Worm (Caenorhabditis elegans) whole organism, L4 larva: ENCODE results near the gene lnkn-1.
A peak's percentile ranks its signal among the peaks of the same experiment; 100 is the strongest.

Experiments used
- D1046.2 ChIP-seq: fragments of 200-800 bp; sonication (Bioruptor generic); IDR thresholded peaks from 2 replicates; pipeline ENCODE4 v1.3.6; 2022; ENCODE audit warnings: missing genetic modification characterization, missing compliant biosample characterization
- F37D6.2 ChIP-seq: sonication (generic microtip); optimal IDR thresholded peaks from 2 replicates; lab custom pipeline; 2016; ENCODE audit warnings: mild to moderate bottlenecking, missing genetic modification characterization, missing compliant biosample characterization
- F44E2.7 ChIP-seq: fragments of 200-800 bp; sonication (Bioruptor generic); IDR thresholded peaks from 2 replicates; pipeline ENCODE4 v2.1.2; 2022; ENCODE audit warnings: missing genetic modification characterization, missing compliant biosample characterization
- T26A8.4 ChIP-seq: fragments of 200-800 bp; sonication (Bioruptor generic); IDR thresholded peaks from 2 replicates; pipeline ENCODE4 v1.3.6; 2022; ENCODE audit warnings: missing genetic modification characterization, missing compliant biosample characterization
- Y105C5A.15 ChIP-seq: fragments of 200-800 bp; sonication (Bioruptor generic); IDR thresholded peaks from 2 replicates; pipeline ENCODE4 v1.3.6; 2022; ENCODE audit warnings: missing genetic modification characterization, missing compliant biosample characterization
- Y5F2A.4 ChIP-seq: fragments of 200-800 bp; sonication (Bioruptor generic); optimal IDR thresholded peaks from 2 replicates; lab custom pipeline; 2018; ENCODE audit warnings: mild to moderate bottlenecking, missing genetic modification characterization, missing compliant biosample characterization
- ZK546.5 ChIP-seq, 2 experiments: sonication (generic microtip); optimal IDR thresholded peaks; 2 replicates each; lab custom pipeline; 2017; ENCODE audit warnings: missing biosample characterization in 2 of 2, missing genetic modification characterization in 2 of 2
- aha-1 ChIP-seq: fragments of 150-350 bp; peaks from one replicate; lab custom pipeline; 2014; ENCODE audit warnings: missing biosample characterization, missing genetic modification characterization
- ceh-20 ChIP-seq: fragments of 200-800 bp; sonication (Bioruptor generic); IDR thresholded peaks from 2 replicates; pipeline ENCODE4 v1.3.6; 2022; ENCODE audit warnings: missing genetic modification reagents, missing genetic modification characterization, missing compliant biosample characterization
- ceh-28 ChIP-seq: fragments of 150-350 bp; optimal IDR thresholded peaks from 2 replicates; lab custom pipeline; 2014; ENCODE audit warnings: missing biosample characterization, missing genetic modification reagents, missing genetic modification characterization
- ceh-32 ChIP-seq: sonication (generic microtip); optimal IDR thresholded peaks from 2 replicates; lab custom pipeline; 2016; ENCODE audit warnings: mild to moderate bottlenecking, missing genetic modification characterization, missing compliant biosample characterization; ENCODE audit not compliant: poor library complexity
- daf-16 ChIP-seq, 3 experiments: sonication (generic microtip); optimal IDR thresholded peaks; 2 replicates each; lab custom pipeline; 2016 to 2017; ENCODE audit warnings: missing genetic modification characterization in 3 of 3, missing genetic modification reagents in 3 of 3, mild to moderate bottlenecking in 2 of 3, missing compliant biosample characterization in 2 of 3, missing biosample characterization in 1 of 3, moderate library complexity in 1 of 3
- dmd-8 ChIP-seq: fragments of 200-800 bp; sonication (Bioruptor generic); IDR thresholded peaks from 2 replicates; pipeline ENCODE4 v1.3.6; 2022; ENCODE audit warnings: missing genetic modification characterization, missing compliant biosample characterization
- dpl-1 ChIP-seq: fragments of 150-350 bp; optimal IDR thresholded peaks from 2 replicates; lab custom pipeline; 2014; ENCODE audit warnings: missing biosample characterization, missing genetic modification reagents, missing genetic modification characterization
- dve-1 ChIP-seq: sonication (generic microtip); optimal IDR thresholded peaks from 2 replicates; lab custom pipeline; 2017; ENCODE audit warnings: antibody characterized with exemption, mild to moderate bottlenecking, missing genetic modification characterization, missing compliant biosample characterization; ENCODE audit not compliant: insufficient read depth
- egl-43 ChIP-seq: fragments of 200-800 bp; sonication (Bioruptor generic); IDR thresholded peaks from 2 replicates; pipeline ENCODE4 v1.3.6; 2022; ENCODE audit warnings: missing genetic modification reagents, missing genetic modification characterization, missing compliant biosample characterization
- fkh-10 ChIP-seq: fragments of 150-350 bp; optimal IDR thresholded peaks from 2 replicates; lab custom pipeline; 2014; ENCODE audit warnings: missing biosample characterization, missing genetic modification reagents, missing genetic modification characterization
- fos-1 ChIP-seq: fragments of 150-350 bp; optimal IDR thresholded peaks from 2 replicates; lab custom pipeline; 2014; ENCODE audit warnings: missing biosample characterization, missing genetic modification characterization
- hif-1 ChIP-seq, 2 experiments: sonication (generic microtip); optimal IDR thresholded peaks; 2 replicates each; lab custom pipeline; 2016 to 2017; ENCODE audit warnings: missing compliant biosample characterization in 2 of 2, missing genetic modification characterization in 2 of 2, missing genetic modification reagents in 2 of 2, missing genotype in 2 of 2, mild to moderate bottlenecking in 1 of 2
- hlh-30 ChIP-seq: sonication (generic microtip); optimal IDR thresholded peaks from 2 replicates; lab custom pipeline; 2017; ENCODE audit warnings: antibody characterized with exemption, mild to moderate bottlenecking, missing genetic modification characterization, missing compliant biosample characterization; ENCODE audit not compliant: insufficient read depth
- jun-1 ChIP-seq: fragments of 150-350 bp; optimal IDR thresholded peaks from 2 replicates; lab custom pipeline; 2014; ENCODE audit warnings: missing biosample characterization, missing genetic modification reagents, missing genetic modification characterization
- lin-1 ChIP-seq: fragments of 200-800 bp; sonication (Bioruptor generic); IDR thresholded peaks from 2 replicates; pipeline ENCODE4 v1.3.6; 2022; ENCODE audit warnings: missing genetic modification reagents, missing genetic modification characterization, missing compliant biosample characterization
- lin-29 ChIP-seq: fragments of 200-800 bp; sonication (Bioruptor generic); IDR thresholded peaks from 2 replicates; pipeline ENCODE4 v1.3.6; 2022; ENCODE audit warnings: missing genetic modification reagents, missing genetic modification characterization, missing compliant biosample characterization
- lin-38 ChIP-seq: fragments of 200-800 bp; sonication (Bioruptor generic); IDR thresholded peaks from 2 replicates; pipeline ENCODE4 v1.3.6; 2022; ENCODE audit warnings: missing genetic modification reagents, missing genetic modification characterization, missing compliant biosample characterization
- lir-3 ChIP-seq: sonication (generic microtip); optimal IDR thresholded peaks from 2 replicates; lab custom pipeline; 2016; ENCODE audit warnings: mild to moderate bottlenecking, missing genetic modification characterization, missing compliant biosample characterization
- lsy-2 ChIP-seq, 2 experiments: fragments of 150-350 bp in 1 of 2; sonication (generic microtip) in 1 of 2; optimal IDR thresholded peaks; 2 replicates each; lab custom pipeline; 2014 to 2017; ENCODE audit warnings: missing biosample characterization in 2 of 2, missing genetic modification characterization in 2 of 2
- madf-5 ChIP-seq, 2 experiments: fragments of 200-800 bp; sonication (Bioruptor generic); IDR thresholded peaks; 2 replicates each; pipeline ENCODE4 v1.3.6; 2022; ENCODE audit warnings: missing compliant biosample characterization in 2 of 2, missing genetic modification characterization in 2 of 2
- mep-1 ChIP-seq: fragments of 150-350 bp; sonication (generic microtip); optimal IDR thresholded peaks from 3 replicates; lab custom pipeline; 2014; ENCODE audit warnings: missing biosample characterization, missing genetic modification characterization
- mxl-2 ChIP-seq: fragments of 200-800 bp; sonication (Bioruptor generic); conservative IDR thresholded peaks from 2 replicates; pipeline ENCODE4 v1.3.6; 2022; ENCODE audit warnings: missing genetic modification reagents, missing genetic modification characterization, missing compliant biosample characterization
- mxl-3 ChIP-seq: fragments of 200-800 bp; sonication (Bioruptor generic); optimal IDR thresholded peaks from 2 replicates; lab custom pipeline; 2018; ENCODE audit warnings: mild to moderate bottlenecking, missing genetic modification characterization, missing compliant biosample characterization
- nhr-28 ChIP-seq: fragments of 150-350 bp; optimal IDR thresholded peaks from 2 replicates; lab custom pipeline; 2014; ENCODE audit warnings: missing biosample characterization, missing genetic modification characterization
- nhr-41 ChIP-seq: fragments of 200-800 bp; sonication (Bioruptor generic); IDR thresholded peaks from 2 replicates; pipeline ENCODE4 v1.3.6; 2022; ENCODE audit warnings: missing genetic modification reagents, missing genetic modification characterization, missing compliant biosample characterization
- nhr-42 ChIP-seq: fragments of 200-800 bp; sonication (Bioruptor generic); IDR thresholded peaks from 2 replicates; pipeline ENCODE4 v1.3.6; 2022; ENCODE audit warnings: missing genetic modification characterization, missing compliant biosample characterization
- nhr-48 ChIP-seq: sonication (generic microtip); optimal IDR thresholded peaks from 2 replicates; lab custom pipeline; 2016; ENCODE audit warnings: mild to moderate bottlenecking, missing genetic modification characterization, missing compliant biosample characterization
- nhr-76 ChIP-seq: fragments of 150-350 bp; optimal IDR thresholded peaks from 2 replicates; lab custom pipeline; 2014; ENCODE audit warnings: missing biosample characterization, missing genetic modification characterization
- nhr-77 ChIP-seq: fragments of 150-350 bp; optimal IDR thresholded peaks from 2 replicates; lab custom pipeline; 2014; ENCODE audit warnings: missing biosample characterization, missing genetic modification characterization
- pqm-1 ChIP-seq: sonication (generic microtip); optimal IDR thresholded peaks from 2 replicates; lab custom pipeline; 2017; ENCODE audit warnings: missing biosample characterization, missing genetic modification characterization
- spr-1 ChIP-seq: sonication (generic microtip); optimal IDR thresholded peaks from 2 replicates; lab custom pipeline; 2016; ENCODE audit warnings: mild to moderate bottlenecking, missing genetic modification characterization, missing compliant biosample characterization
- spr-3 ChIP-seq: fragments of 200-800 bp; sonication (Bioruptor generic); optimal IDR thresholded peaks from 2 replicates; lab custom pipeline; 2018; ENCODE audit warnings: mild to moderate bottlenecking, missing genetic modification characterization, missing compliant biosample characterization
- tag-97 ChIP-seq: fragments of 200-800 bp; sonication (Bioruptor generic); IDR thresholded peaks from 2 replicates; pipeline ENCODE4 v1.3.6; 2022; ENCODE audit warnings: missing genetic modification characterization, missing compliant biosample characterization
- unc-130 ChIP-seq: sonication (generic microtip); optimal IDR thresholded peaks from 2 replicates; lab custom pipeline; 2016; ENCODE audit warnings: missing genetic modification reagents, missing genetic modification characterization, missing compliant biosample characterization
- unc-62 ChIP-seq, 3 experiments: fragments of 150-350 bp in 1 of 3; sonication (generic microtip); optimal IDR thresholded peaks in 2 of 3; peaks in 1 of 3; 1 replicate in 1 of 3; 2 replicates in 2 of 3; lab custom pipeline; 2014 to 2017; ENCODE audit warnings: missing biosample characterization in 3 of 3, missing genetic modification characterization in 3 of 3, missing genetic modification reagents in 3 of 3, missing genotype in 1 of 3
- zfp-2 ChIP-seq: sonication (generic microtip); optimal IDR thresholded peaks from 2 replicates; lab custom pipeline; 2016; ENCODE audit warnings: mild to moderate bottlenecking, missing genetic modification characterization, missing compliant biosample characterization
- zip-2 ChIP-seq: fragments of 150-350 bp; optimal IDR thresholded peaks from 2 replicates; lab custom pipeline; 2014; ENCODE audit warnings: missing biosample characterization, missing genetic modification characterization

lnkn-1 gene

ce11 chrIII:8847722-8848121, 42.3 kb upstream of the lnkn-1 start (continued):
- no peak for TF ChIP-seq nhr-77 (tag; lab: Kevin White, UChicago)
- TF ChIP-seq aha-1 (tag; lab: Kevin White, UChicago), result no peak
- TF ChIP-seq egl-43 (GFP tag; lab: Robert Waterston, UW), result no peak
- peak; percentile 74 for TF ChIP-seq dpl-1 (GFP tag; lab: Kevin White, UChicago)
- no peak for TF ChIP-seq nhr-76 (tag; lab: Kevin White, UChicago)
- TF ChIP-seq mxl-2 (GFP tag; lab: Robert Waterston, UW), result no peak
- no peak for TF ChIP-seq nhr-42 (GFP tag; lab: Robert Waterston, UW)
- peak in 1 of 2 experiments; percentile 82 for TF ChIP-seq lsy-2 (tag; optimal IDR thresholded peaks at IDR 0.05; lab: Kevin White, UChicago)
- TF ChIP-seq spr-1, result no peak
- no peak for TF ChIP-seq nhr-48 (tag; lab: Kevin White, UChicago)
- TF ChIP-seq Y5F2A.4 (GFP tag; lab: Kevin White, UChicago), result no peak
- peak; percentile 34 for TF ChIP-seq nhr-28
- TF ChIP-seq spr-3 (GFP tag; lab: Kevin White, UChicago), result no peak
- TF ChIP-seq lin-38, result peak; percentile 95
- TF ChIP-seq madf-5 (GFP tag; IDR thresholded peaks at IDR 0.05; lab: Robert Waterston, UW), result no peak
- peak; percentile 35 for TF ChIP-seq hlh-30 (tag; lab: Kevin White, UChicago)
- no peak for TF ChIP-seq ceh-20 (GFP tag; lab: Robert Waterston, UW)
- no peak for TF ChIP-seq F37D6.2 (tag; lab: Kevin White, UChicago)
- no peak for TF ChIP-seq ceh-32 (tag; lab: Kevin White, UChicago)
- no peak for TF ChIP-seq mxl-3
- no peak for TF ChIP-seq lir-3 (tag; lab: Kevin White, UChicago)
- TF ChIP-seq dve-1 (tag; lab: Kevin White, UChicago), result peak; percentile 38
- no peak for TF ChIP-seq unc-130
- no peak for TF ChIP-seq F44E2.7
- no peak for TF ChIP-seq D1046.2
- TF ChIP-seq jun-1, result no peak
- TF ChIP-seq nhr-41, result no peak
- no peak for TF ChIP-seq lin-29 (GFP tag; lab: Robert Waterston, UW)
- TF ChIP-seq ZK546.5 (tag; optimal IDR thresholded peaks at IDR 0.05; lab: Kevin White, UChicago), result no peak
- TF ChIP-seq fkh-10, result no peak
- TF ChIP-seq ceh-28 (tag; lab: Kevin White, UChicago), result no peak
- no peak for TF ChIP-seq hif-1 (tag; optimal IDR thresholded peaks at IDR 0.05; lab: Kevin White, UChicago)
- no peak for TF ChIP-seq lin-1
- TF ChIP-seq dmd-8 (GFP tag; lab: Robert Waterston, UW), result no peak
- TF ChIP-seq Y105C5A.15, result no peak
- peak; percentile 0 for TF ChIP-seq pqm-1 (tag; lab: Kevin White, UChicago)
- TF ChIP-seq fos-1 (tag; lab: Kevin White, UChicago), result no peak
- TF ChIP-seq, all 104 proteins: peak for 10

ce11 chrIII:8848372-8848771, 41.7 kb upstream of the lnkn-1 start, which contains the start of gene F44E2.7:
Gene F44E2.7 (minus strand): TSS chrIII:8848472.
- TF ChIP-seq mxl-3, result no peak

DNA sequence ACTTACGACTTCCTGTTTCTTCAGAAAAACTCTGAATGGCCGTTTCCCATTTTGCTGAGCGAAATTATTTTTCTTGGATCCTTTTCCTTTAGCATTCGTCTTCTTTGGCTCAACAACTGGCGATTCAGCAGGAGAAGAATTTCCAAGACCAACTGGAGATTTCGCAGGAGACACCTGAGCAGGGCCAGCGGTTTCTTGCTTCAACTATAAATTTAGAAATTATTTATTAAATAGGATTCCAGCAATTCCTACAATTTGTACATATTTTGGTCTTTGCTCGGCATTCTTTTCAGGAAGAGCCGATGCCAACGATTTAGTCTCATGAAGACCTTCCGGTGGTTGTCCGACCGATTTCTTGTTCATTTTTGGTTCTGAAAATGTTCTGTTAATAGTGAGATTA, 40.5 kb upstream of the lnkn-1 start, which contains the start of gene F44E2.8:
Gene F44E2.8, minus strand, starts transcription at position 371 of the 400 bp plus-strand sequence.
- no peak for TF ChIP-seq zip-2 (tag; lab: Kevin White, UChicago)
- no peak for TF ChIP-seq zfp-2 (tag; lab: Kevin White, UChicago)
- no peak for TF ChIP-seq aha-1 (tag; lab: Kevin White, UChicago)
- TF ChIP-seq hlh-30 (tag; lab: Kevin White, UChicago), result no peak
- TF ChIP-seq fos-1 (tag; lab: Kevin White, UChicago), result no peak
- peak in 1 of 2 experiments; percentile 23 for TF ChIP-seq unc-62 (GFP tag; optimal IDR thresholded peaks at IDR 0.05 in 1 of 2; lab: Kevin White, UChicago)
- no peak for TF ChIP-seq unc-62 (tag; optimal IDR thresholded peaks at IDR 0.05; lab: Kevin White, UChicago)
- peak; percentile 52 for TF ChIP-seq lin-38
- no peak for TF ChIP-seq tag-97
- no peak for TF ChIP-seq Y5F2A.4 (GFP tag; lab: Kevin White, UChicago)
- no peak for TF ChIP-seq mep-1 (tag; lab: Kevin White, UChicago)
- 0 out of 2 replicates have a peak, but pooled peaks have one; percentile 29 for TF ChIP-seq T26A8.4 (GFP tag; lab: Robert Waterston, UW)
- no peak for TF ChIP-seq daf-16 (GFP tag; optimal IDR thresholded peaks at IDR 0.05; lab: Kevin White, UChicago)
- TF ChIP-seq daf-16 (tag; optimal IDR thresholded peaks at IDR 0.05; lab: Kevin White, UChicago), result peak; percentile 8
